Fruit fly (Drosophila melanogaster): ENCODE results near the gene Tgi.

dm6 chr3L:13488129-13488876 is 1.7 kb downstream of the Tgi start:
- TF ChIP-seq Sox14 (GFP tag; optimal IDR thresholded peaks at IDR 0.05) (peak; percentile 58), Eip93F (GFP tag; optimal IDR thresholded peaks at IDR 0.05) (no peak), CG7368 (GFP tag; optimal IDR thresholded peaks at IDR 0.05) (peak; percentile 45), fd85E (GFP tag; optimal IDR thresholded peaks at IDR 0.05) (no peak), CG11902 (GFP tag; optimal IDR thresholded peaks at IDR 0.05) (no peak), esn (GFP tag; optimal IDR thresholded peaks at IDR 0.05) (peak; percentile 88), Gug (GFP tag; IDR thresholded peaks at IDR 0.05) (peak; percentile 30; the same call in 1 of the 2 replicates), CG3032 (tag; optimal IDR thresholded peaks at IDR 0.05) (no peak), Eip75B (GFP tag; optimal IDR thresholded peaks at IDR 0.05) (peak; percentile 60), OdsH (GFP tag; optimal IDR thresholded peaks at IDR 0.05) (peak; percentile 9)

All from whole organism, prepupa.